Fruit fly (Drosophila melanogaster) whole organism, embryonic: ENCODE data around the gene Actbeta.

Experiments used
- ATbp ChIP-seq: fragments of 200-800 bp; sonication (Bioruptor generic); optimal IDR thresholded peaks from 2 replicates; lab custom pipeline; 2017; ENCODE audit warnings: missing biosample characterization, mild to moderate bottlenecking, missing genetic modification characterization, missing genetic modification reagents
- CG14441 ChIP-seq: fragments of 200-800 bp; sonication (Bioruptor generic); IDR thresholded peaks from 2 replicates; pipeline ENCODE4 v1.3.6; 2022; ENCODE audit warnings: missing biosample characterization, missing genetic modification characterization
- CG14667 ChIP-seq: fragments of 200-800 bp; sonication (Bioruptor generic); IDR thresholded peaks from 2 replicates; pipeline ENCODE4 v1.3.6; 2022; ENCODE audit warnings: missing biosample characterization, missing genetic modification characterization
- CG15269 ChIP-seq: fragments of 200-800 bp; sonication (Bioruptor generic); optimal IDR thresholded peaks from 2 replicates; lab custom pipeline; 2018; ENCODE audit warnings: missing biosample characterization, mild to moderate bottlenecking, missing genetic modification characterization, moderate library complexity
- CG17328 ChIP-seq: fragments of 200-800 bp; sonication (Bioruptor generic); IDR thresholded peaks from 2 replicates; pipeline ENCODE4 v1.3.6; 2022; ENCODE audit warnings: missing biosample characterization, missing genetic modification characterization
- CG17385 ChIP-seq: fragments of 200-800 bp; sonication (Bioruptor generic); optimal IDR thresholded peaks from 3 replicates; lab custom pipeline; 2018; ENCODE audit warnings: missing biosample characterization, mild to moderate bottlenecking, missing genetic modification characterization
- CG17802 ChIP-seq: fragments of 200-800 bp; sonication (Bioruptor generic); optimal IDR thresholded peaks from 2 replicates; lab custom pipeline; 2018; ENCODE audit warnings: missing biosample characterization, mild to moderate bottlenecking, missing genetic modification characterization, moderate library complexity
- CG17829 ChIP-seq: fragments of 200-800 bp; optimal IDR thresholded peaks from 2 replicates; lab custom pipeline; 2019; ENCODE audit warnings: missing biosample characterization, mild to moderate bottlenecking, missing genetic modification characterization, moderate library complexity
- CG1792 ChIP-seq: fragments of 200-800 bp; sonication (Bioruptor generic); optimal IDR thresholded peaks from 2 replicates; lab custom pipeline; 2016; ENCODE audit warnings: missing biosample characterization, missing genetic modification characterization
- CG18011 ChIP-seq: fragments of 200-800 bp; sonication (Bioruptor generic); optimal IDR thresholded peaks from 2 replicates; lab custom pipeline; 2017; ENCODE audit warnings: missing biosample characterization, missing genetic modification characterization, mild to moderate bottlenecking, moderate library complexity, missing genotype
- CG18262 ChIP-seq: fragments of 200-800 bp; optimal IDR thresholded peaks from 3 replicates; lab custom pipeline; 2019; ENCODE audit warnings: missing biosample characterization, mild to moderate bottlenecking, missing genetic modification characterization, moderate library complexity
- CG18619 ChIP-seq: fragments of 200-800 bp; sonication (Bioruptor generic); optimal IDR thresholded peaks from 3 replicates; lab custom pipeline; 2017; ENCODE audit warnings: missing biosample characterization, mild to moderate bottlenecking, missing genetic modification characterization
- CG2678 ChIP-seq: fragments of 200-800 bp; sonication (Bioruptor generic); optimal IDR thresholded peaks from 3 replicates; lab custom pipeline; 2019; ENCODE audit warnings: missing biosample characterization, mild to moderate bottlenecking, missing genetic modification characterization, moderate library complexity
- CG2875 ChIP-seq: fragments of 200-800 bp; sonication (Bioruptor generic); optimal IDR thresholded peaks from 2 replicates; lab custom pipeline; 2017; ENCODE audit warnings: missing biosample characterization, mild to moderate bottlenecking, missing genetic modification characterization, missing genetic modification reagents
- CG31365 ChIP-seq: fragments of 200-800 bp; sonication (Bioruptor generic); optimal IDR thresholded peaks from 2 replicates; lab custom pipeline; 2018; ENCODE audit warnings: missing biosample characterization, mild to moderate bottlenecking, missing genetic modification characterization
- CG32532 ChIP-seq: fragments of 200-800 bp; sonication (Bioruptor generic); IDR thresholded peaks from 2 replicates; pipeline ENCODE4 v1.3.6; 2022; ENCODE audit warnings: missing biosample characterization, missing genetic modification characterization
- CG6254 ChIP-seq: fragments of 200-800 bp; sonication (Bioruptor generic); optimal IDR thresholded peaks from 3 replicates; lab custom pipeline; 2017; ENCODE audit warnings: mild to moderate bottlenecking, missing biosample characterization, missing genetic modification reagents, missing genetic modification characterization
- CG7786 ChIP-seq: fragments of 200-800 bp; sonication (Bioruptor generic); optimal IDR thresholded peaks from 2 replicates; lab custom pipeline; 2016; ENCODE audit warnings: missing biosample characterization, missing genetic modification characterization
- CG8944 ChIP-seq: fragments of 200-800 bp; sonication (Bioruptor generic); optimal IDR thresholded peaks from 3 replicates; lab custom pipeline; 2016; ENCODE audit warnings: missing biosample characterization, missing genetic modification characterization
- Eip74EF ChIP-seq, 2 experiments: fragments of 200-800 bp in 1 of 2; fragments of >200 bp in 1 of 2; sonication (Bioruptor generic) in 1 of 2; optimal IDR thresholded peaks; 2 replicates each; lab custom pipeline; 2017 to 2019; ENCODE audit warnings: missing biosample characterization in 2 of 2, missing genetic modification characterization in 2 of 2, mild to moderate bottlenecking in 1 of 2, moderate library complexity in 1 of 2
- Ets65A ChIP-seq: fragments of 200-800 bp; sonication (Bioruptor generic); peaks from one replicate; lab custom pipeline; 2016; ENCODE audit warnings: missing biosample characterization, missing genetic modification characterization
- Fer1 ChIP-seq: fragments of 200-800 bp; sonication (Bioruptor generic); optimal IDR thresholded peaks from 2 replicates; lab custom pipeline; 2017; ENCODE audit warnings: missing biosample characterization, mild to moderate bottlenecking, missing genetic modification characterization
- Fer3 ChIP-seq: fragments of 200-800 bp; sonication (Bioruptor generic); optimal IDR thresholded peaks from 2 replicates; lab custom pipeline; 2018; ENCODE audit warnings: missing biosample characterization, mild to moderate bottlenecking, missing genetic modification characterization, moderate library complexity
- Hand ChIP-seq: fragments of 200-800 bp; sonication (Bioruptor generic); optimal IDR thresholded peaks from 2 replicates; lab custom pipeline; 2017; ENCODE audit warnings: mild to moderate bottlenecking, missing biosample characterization, missing genetic modification reagents, missing genetic modification characterization
- Hr51 ChIP-seq, 2 experiments: fragments of 200-800 bp; sonication (Bioruptor generic); optimal IDR thresholded peaks; 2 replicates in 1 of 2; 3 replicates in 1 of 2; lab custom pipeline; 2016 to 2018; ENCODE audit warnings: missing biosample characterization in 2 of 2, missing genetic modification characterization in 2 of 2, mild to moderate bottlenecking in 1 of 2, moderate library complexity in 1 of 2
- NC2β ChIP-seq: fragments of 200-800 bp; sonication (Bioruptor generic); optimal IDR thresholded peaks from 2 replicates; lab custom pipeline; 2016; ENCODE audit warnings: missing biosample characterization, missing genetic modification characterization
- Sry-δ ChIP-seq: fragments of 200-800 bp; sonication (Bioruptor generic); optimal IDR thresholded peaks from 2 replicates; lab custom pipeline; 2016; ENCODE audit warnings: missing biosample characterization, missing genetic modification characterization
- ab ChIP-seq: fragments of 200-800 bp; sonication (Bioruptor generic); optimal IDR thresholded peaks from 2 replicates; lab custom pipeline; 2016; ENCODE audit warnings: missing biosample characterization, missing genetic modification characterization
- al ChIP-seq: fragments of 200-800 bp; sonication (Bioruptor generic); IDR thresholded peaks from 2 replicates; pipeline ENCODE4 v1.3.6; 2022; ENCODE audit warnings: missing biosample characterization, missing genetic modification characterization
- cad ChIP-seq: fragments of >200 bp; optimal IDR thresholded peaks from 2 replicates; lab custom pipeline; 2017; ENCODE audit warnings: missing biosample characterization, missing genetic modification characterization
- crp ChIP-seq, 2 experiments: fragments of 200-800 bp; sonication (Bioruptor generic); optimal IDR thresholded peaks; 2 replicates in 1 of 2; 3 replicates in 1 of 2; lab custom pipeline; 2017; ENCODE audit warnings: missing biosample characterization in 2 of 2, missing genetic modification characterization in 2 of 2, mild to moderate bottlenecking in 1 of 2, moderate library complexity in 1 of 2
- dmrt11E ChIP-seq: fragments of 200-800 bp; sonication (Bioruptor generic); optimal IDR thresholded peaks from 3 replicates; lab custom pipeline; 2018; ENCODE audit warnings: missing biosample characterization, mild to moderate bottlenecking, missing genetic modification characterization, moderate library complexity
- exex ChIP-seq: fragments of 200-800 bp; sonication (Bioruptor generic); optimal IDR thresholded peaks from 4 replicates; lab custom pipeline; 2018; ENCODE audit warnings: missing biosample characterization, mild to moderate bottlenecking, missing genetic modification characterization, moderate library complexity
- fd96Cb ChIP-seq: fragments of 200-800 bp; sonication (Bioruptor generic); optimal IDR thresholded peaks from 2 replicates; lab custom pipeline; 2018; ENCODE audit warnings: missing biosample characterization, mild to moderate bottlenecking, missing genetic modification characterization, moderate library complexity
- gfzf ChIP-seq: fragments of 200-800 bp; sonication (Bioruptor generic); optimal IDR thresholded peaks from 2 replicates; lab custom pipeline; 2016; ENCODE audit warnings: missing biosample characterization, mild to moderate bottlenecking, missing genetic modification characterization, moderate library complexity
- ham ChIP-seq: fragments of 200-800 bp; sonication (Bioruptor generic); IDR thresholded peaks from 2 replicates; pipeline ENCODE4 v1.3.6; 2022; ENCODE audit warnings: missing biosample characterization, missing genetic modification characterization
- hkb ChIP-seq, 2 experiments: fragments of 200-800 bp in 1 of 2; fragments of >200 bp in 1 of 2; sonication (Bioruptor generic) in 1 of 2; IDR thresholded peaks in 1 of 2; optimal IDR thresholded peaks in 1 of 2; 2 replicates each; pipeline versions ENCODE4 v1.3.6 to Lab custom; 2017 to 2022; ENCODE audit warnings: missing biosample characterization in 1 of 2, missing genetic modification characterization in 1 of 2
- inv ChIP-seq: fragments of 200-800 bp; sonication (Bioruptor generic); IDR thresholded peaks from 2 replicates; pipeline ENCODE4 v1.3.6; 2022; ENCODE audit warnings: missing biosample characterization, missing genetic modification characterization; ENCODE audit not compliant: partially characterized antibody
- ken ChIP-seq: fragments of 200-800 bp; sonication (Bioruptor generic); IDR thresholded peaks from 3 replicates; pipeline ENCODE4 v1.3.6; 2022; ENCODE audit warnings: missing biosample characterization, missing genetic modification characterization
- kni ChIP-seq: fragments of 200-800 bp; sonication (Bioruptor generic); optimal IDR thresholded peaks from 3 replicates; lab custom pipeline; 2017; ENCODE audit warnings: mild to moderate bottlenecking, missing biosample characterization, missing genetic modification reagents, missing genetic modification characterization
- lab ChIP-seq: fragments of 200-800 bp; sonication (Bioruptor generic); optimal IDR thresholded peaks from 3 replicates; lab custom pipeline; 2017; ENCODE audit warnings: missing biosample characterization, missing genetic modification characterization, mild to moderate bottlenecking, moderate library complexity, missing genetic modification reagents
- nerfin-2 ChIP-seq: fragments of 200-800 bp; sonication (Bioruptor generic); IDR thresholded peaks from 2 replicates; pipeline ENCODE4 v1.3.6; 2022; ENCODE audit warnings: missing biosample characterization, missing genetic modification characterization; ENCODE audit not compliant: partially characterized antibody
- nmo ChIP-seq: fragments of 200-800 bp; sonication (Bioruptor generic); optimal IDR thresholded peaks from 2 replicates; lab custom pipeline; 2018; ENCODE audit warnings: missing biosample characterization, mild to moderate bottlenecking, missing genetic modification characterization, moderate library complexity
- onecut ChIP-seq: fragments of 200-800 bp; sonication (Bioruptor generic); IDR thresholded peaks from 2 replicates; pipeline ENCODE4 v1.3.6; 2022; ENCODE audit warnings: missing biosample characterization, missing genetic modification characterization
- row ChIP-seq: fragments of 200-800 bp; sonication (Bioruptor generic); IDR thresholded peaks from 3 replicates; pipeline ENCODE4 v1.3.6; 2022; ENCODE audit warnings: missing biosample characterization, missing genetic modification characterization
- sim ChIP-seq: fragments of 200-800 bp; sonication (Bioruptor generic); IDR thresholded peaks from 2 replicates; pipeline ENCODE4 v1.3.6; 2022; ENCODE audit warnings: missing biosample characterization, missing genetic modification characterization
- sr ChIP-seq: fragments of 200-800 bp; sonication (Bioruptor generic); IDR thresholded peaks from 3 replicates; pipeline ENCODE4 v1.3.6; 2022; ENCODE audit warnings: missing biosample characterization, missing genetic modification characterization
- yki ChIP-seq: fragments of >200 bp; optimal IDR thresholded peaks from 3 replicates; lab custom pipeline; 2018
- z ChIP-seq: fragments of 200-800 bp; sonication (Bioruptor generic); IDR thresholded peaks from 3 replicates; pipeline ENCODE4 v1.3.6; 2022; ENCODE audit warnings: missing biosample characterization, missing genetic modification characterization

Actbeta gene

dm6 chr4:1084326-1085062 is at the start of gene Actbeta (continued):
- no peak for TF ChIP-seq CG8944 (GFP tag; lab: Kevin White, UChicago)
- TF ChIP-seq Ets65A, result no peak
- TF ChIP-seq exex (tag; lab: Kevin White, UChicago), result no peak
- TF ChIP-seq Eip74EF (GFP tag; optimal IDR thresholded peaks at IDR 0.05; lab: Kevin White, UChicago), result no peak
- no peak for TF ChIP-seq hkb (optimal IDR thresholded peaks at IDR 0.05; lab: Kevin White, UChicago)
- TF ChIP-seq hkb (GFP tag; IDR thresholded peaks at IDR 0.05; lab: Robert Waterston, UW), result no peak
- TF ChIP-seq onecut (GFP tag; lab: Robert Waterston, UW), result no peak
- TF ChIP-seq sim (GFP tag; lab: Robert Waterston, UW), result no peak
- TF ChIP-seq Hr51 (GFP tag; optimal IDR thresholded peaks at IDR 0.05; lab: Kevin White, UChicago), result no peak
- no peak for TF ChIP-seq Fer3 (tag; lab: Kevin White, UChicago)
- TF ChIP-seq CG17802, result no peak
- no peak for TF ChIP-seq CG32532 (GFP tag; lab: Robert Waterston, UW)
- no peak for TF ChIP-seq CG18619 (GFP tag; lab: Kevin White, UChicago)
- TF ChIP-seq dmrt11E (tag; lab: Kevin White, UChicago), result no peak
- no peak for TF ChIP-seq fd96Cb (tag; lab: Kevin White, UChicago)
- TF ChIP-seq CG18262 (tag; lab: Kevin White, UChicago), result no peak
- TF ChIP-seq CG15269 (tag; lab: Kevin White, UChicago), result no peak
- TF ChIP-seq Sry-δ (GFP tag; lab: Kevin White, UChicago), result peak; percentile 75
- TF ChIP-seq NC2β (GFP tag; lab: Kevin White, UChicago), result no peak
- TF ChIP-seq row (GFP tag; lab: Robert Waterston, UW), result no peak
- TF ChIP-seq CG7786 (GFP tag; lab: Kevin White, UChicago), result no peak
- TF ChIP-seq ab (GFP tag; lab: Kevin White, UChicago), result no peak
- no peak for TF ChIP-seq sr
- no peak for TF ChIP-seq ATbp (GFP tag; lab: Kevin White, UChicago)
- no peak for TF ChIP-seq ham (GFP tag; lab: Robert Waterston, UW)
- TF ChIP-seq CG14441 (GFP tag; lab: Robert Waterston, UW), result no peak
- TF ChIP-seq inv (GFP tag; lab: Robert Waterston, UW), result peak; percentile 73
- peak; percentile 80 for TF ChIP-seq nerfin-2 (GFP tag; lab: Robert Waterston, UW)
- TF ChIP-seq Fer1 (GFP tag; lab: Kevin White, UChicago), result no peak
- no peak for TF ChIP-seq crp (GFP tag; optimal IDR thresholded peaks at IDR 0.05; lab: Kevin White, UChicago)
- no peak for TF ChIP-seq CG14667 (GFP tag; lab: Robert Waterston, UW)
- TF ChIP-seq Hand (GFP tag; lab: Kevin White, UChicago), result no peak
- TF ChIP-seq CG17328 (GFP tag; lab: Robert Waterston, UW), result no peak
- TF ChIP-seq CG17829 (tag; lab: Kevin White, UChicago), result no peak
- no peak for TF ChIP-seq cad (GFP tag; lab: Kevin White, UChicago)
- no peak for TF ChIP-seq CG2875 (GFP tag; lab: Kevin White, UChicago)
- no peak for TF ChIP-seq nmo
- no peak for TF ChIP-seq CG1792
- no peak for TF ChIP-seq yki
- TF ChIP-seq CG18011 (GFP tag; lab: Kevin White, UChicago), result no peak
- TF ChIP-seq al (GFP tag; lab: Robert Waterston, UW), result no peak
- no peak for TF ChIP-seq z (GFP tag; lab: Robert Waterston, UW)
- TF ChIP-seq CG17385 (GFP tag; lab: Kevin White, UChicago), result no peak
- TF ChIP-seq gfzf (GFP tag; lab: Kevin White, UChicago), result peak; percentile 11
- TF ChIP-seq CG6254 (GFP tag; lab: Kevin White, UChicago), result no peak
- no peak for TF ChIP-seq CG31365 (tag; lab: Kevin White, UChicago)
- TF ChIP-seq CG2678 (tag; lab: Kevin White, UChicago), result no peak
- no peak for TF ChIP-seq ken (GFP tag; lab: Robert Waterston, UW)
- TF ChIP-seq lab (GFP tag; lab: Kevin White, UChicago), result no peak
- TF ChIP-seq kni (GFP tag; lab: Kevin White, UChicago), result no peak
